Fruit fly (Drosophila melanogaster) whole organism, embryonic: ENCODE results near the gene CG43402.
A peak's percentile ranks its signal among the peaks of the same experiment; 100 is the strongest.

Source experiments
- Adf1 ChIP-seq: fragments of 200-800 bp; sonication (Bioruptor generic); IDR thresholded peaks from 2 replicates; pipeline ENCODE4 v1.3.6; 2022; ENCODE audit warnings: missing biosample characterization, missing genetic modification characterization
- BtbVII ChIP-seq: fragments of 200-800 bp; sonication (Bioruptor generic); optimal IDR thresholded peaks from 3 replicates; lab custom pipeline; 2017; ENCODE audit warnings: missing biosample characterization, mild to moderate bottlenecking, missing genetic modification characterization
- Bteb2 ChIP-seq: fragments of 200-800 bp; sonication (Bioruptor generic); optimal IDR thresholded peaks from 2 replicates; lab custom pipeline; 2016; ENCODE audit warnings: missing biosample characterization, missing genetic modification characterization
- CG10431 ChIP-seq: fragments of 200-800 bp; sonication (Bioruptor generic); optimal IDR thresholded peaks from 3 replicates; lab custom pipeline; 2018; ENCODE audit warnings: missing biosample characterization, mild to moderate bottlenecking, missing genetic modification characterization
- CG10959 ChIP-seq: fragments of 200-800 bp; sonication (Bioruptor generic); IDR thresholded peaks from 2 replicates; pipeline ENCODE4 v1.3.6; 2022; ENCODE audit warnings: missing biosample characterization, missing genetic modification characterization
- CG11723 ChIP-seq: fragments of 200-800 bp; sonication (Bioruptor generic); optimal IDR thresholded peaks from 2 replicates; lab custom pipeline; 2017; ENCODE audit warnings: missing biosample characterization, mild to moderate bottlenecking, missing genetic modification characterization
- CG12071 ChIP-seq: fragments of 200-800 bp; sonication (Bioruptor generic); optimal IDR thresholded peaks from 3 replicates; lab custom pipeline; 2018; ENCODE audit warnings: missing biosample characterization, mild to moderate bottlenecking, missing genetic modification characterization
- CG15479 ChIP-seq: fragments of 200-800 bp; sonication (Bioruptor generic); optimal IDR thresholded peaks from 3 replicates; lab custom pipeline; 2019; ENCODE audit warnings: missing biosample characterization, mild to moderate bottlenecking, missing genetic modification characterization, moderate library complexity
- CG17802 ChIP-seq: fragments of 200-800 bp; sonication (Bioruptor generic); optimal IDR thresholded peaks from 2 replicates; lab custom pipeline; 2018; ENCODE audit warnings: missing biosample characterization, mild to moderate bottlenecking, missing genetic modification characterization, moderate library complexity
- CG1792 ChIP-seq: fragments of 200-800 bp; sonication (Bioruptor generic); optimal IDR thresholded peaks from 2 replicates; lab custom pipeline; 2016; ENCODE audit warnings: missing biosample characterization, missing genetic modification characterization
- CG18599 ChIP-seq: fragments of 200-800 bp; sonication (Bioruptor generic); optimal IDR thresholded peaks from 3 replicates; lab custom pipeline; 2017; ENCODE audit warnings: missing biosample characterization, missing genetic modification characterization, mild to moderate bottlenecking, moderate library complexity, missing genetic modification reagents
- CG2120 ChIP-seq: fragments of 200-800 bp; sonication (Bioruptor generic); optimal IDR thresholded peaks from 3 replicates; lab custom pipeline; 2016; ENCODE audit warnings: missing biosample characterization, missing genetic modification characterization
- CG2202 ChIP-seq: fragments of 200-800 bp; sonication (Bioruptor generic); optimal IDR thresholded peaks from 2 replicates; lab custom pipeline; 2018; ENCODE audit warnings: missing biosample characterization, mild to moderate bottlenecking, missing genetic modification characterization
- CG4404 ChIP-seq: fragments of 200-800 bp; sonication (Bioruptor generic); IDR thresholded peaks from 2 replicates; pipeline ENCODE4 v1.3.6; 2022; ENCODE audit warnings: missing biosample characterization, missing genetic modification characterization
- CG4617 ChIP-seq: fragments of 200-800 bp; sonication (Bioruptor generic); optimal IDR thresholded peaks from 3 replicates; lab custom pipeline; 2016; ENCODE audit warnings: missing biosample characterization, missing genetic modification characterization, borderline replicate concordance
- CG5953 ChIP-seq: fragments of 200-800 bp; sonication (Bioruptor generic); IDR thresholded peaks from 2 replicates; pipeline ENCODE4 v1.3.6; 2022; ENCODE audit warnings: missing biosample characterization, missing genetic modification characterization
- CG6654 ChIP-seq: fragments of 200-800 bp; sonication (Bioruptor generic); optimal IDR thresholded peaks from 2 replicates; lab custom pipeline; 2017; ENCODE audit warnings: missing biosample characterization, mild to moderate bottlenecking, missing genetic modification characterization
- CG6791 ChIP-seq: fragments of 200-800 bp; sonication (Bioruptor generic); IDR thresholded peaks from 3 replicates; pipeline ENCODE4 v1.3.6; 2022; ENCODE audit warnings: missing biosample characterization, missing genetic modification characterization; ENCODE audit not compliant: partially characterized antibody
- CG7271 ChIP-seq: fragments of 200-800 bp; sonication (Bioruptor generic); optimal IDR thresholded peaks from 2 replicates; lab custom pipeline; 2018; ENCODE audit warnings: missing biosample characterization, mild to moderate bottlenecking, missing genetic modification characterization, moderate library complexity
- CG7556 ChIP-seq: fragments of 200-800 bp; sonication (Bioruptor generic); optimal IDR thresholded peaks from 2 replicates; lab custom pipeline; 2017; ENCODE audit warnings: missing biosample characterization, mild to moderate bottlenecking, missing genetic modification characterization
- CG8478 ChIP-seq: fragments of >200 bp; optimal IDR thresholded peaks from 2 replicates; lab custom pipeline; 2018
- CG9876 ChIP-seq: fragments of 200-800 bp; sonication (Bioruptor generic); optimal IDR thresholded peaks from 2 replicates; lab custom pipeline; 2016; ENCODE audit warnings: missing biosample characterization, missing genetic modification characterization
- CHES-1-like ChIP-seq: fragments of 200-800 bp; sonication (Bioruptor generic); optimal IDR thresholded peaks from 2 replicates; lab custom pipeline; 2016; ENCODE audit warnings: missing biosample characterization, missing genetic modification characterization
- Dad ChIP-seq: fragments of 200-800 bp; sonication (Bioruptor generic); optimal IDR thresholded peaks from 3 replicates; lab custom pipeline; 2016; ENCODE audit warnings: missing biosample characterization, missing genetic modification characterization
- Dbx ChIP-seq: fragments of 200-800 bp; sonication (Bioruptor generic); IDR thresholded peaks from 3 replicates; pipeline ENCODE4 v1.3.6; 2022; ENCODE audit warnings: missing biosample characterization, missing genetic modification characterization
- Ets97D ChIP-seq: fragments of 200-800 bp; sonication (Bioruptor generic); optimal IDR thresholded peaks from 3 replicates; lab custom pipeline; 2016; ENCODE audit warnings: missing biosample characterization, missing genetic modification characterization
- Hr39 ChIP-seq: fragments of >200 bp; optimal IDR thresholded peaks from 2 replicates; lab custom pipeline; 2017
- Mad ChIP-seq: fragments of 200-800 bp; sonication (Bioruptor generic); optimal IDR thresholded peaks from 2 replicates; lab custom pipeline; 2016; ENCODE audit warnings: missing biosample characterization, missing genetic modification characterization
- Max ChIP-seq: fragments of 200-800 bp; sonication (Bioruptor generic); optimal IDR thresholded peaks from 2 replicates; lab custom pipeline; 2016; ENCODE audit warnings: missing biosample characterization, mild to moderate bottlenecking, missing genetic modification characterization
- PHDP ChIP-seq: fragments of 200-800 bp; sonication (Bioruptor generic); optimal IDR thresholded peaks from 3 replicates; lab custom pipeline; 2018; ENCODE audit warnings: missing biosample characterization, mild to moderate bottlenecking, missing genetic modification characterization, moderate library complexity
- Ravus ChIP-seq: fragments of 200-800 bp; sonication (Bioruptor generic); IDR thresholded peaks from 2 replicates; pipeline ENCODE4 v1.3.6; 2022; ENCODE audit warnings: missing biosample characterization, missing genetic modification characterization
- Ssrp ChIP-seq: fragments of 200-800 bp; sonication (Bioruptor generic); optimal IDR thresholded peaks from 2 replicates; lab custom pipeline; 2018; ENCODE audit warnings: missing biosample characterization, mild to moderate bottlenecking, missing genetic modification characterization, moderate library complexity
- ab ChIP-seq: fragments of 200-800 bp; sonication (Bioruptor generic); optimal IDR thresholded peaks from 2 replicates; lab custom pipeline; 2016; ENCODE audit warnings: missing biosample characterization, missing genetic modification characterization
- btn ChIP-seq: fragments of 200-800 bp; sonication (Bioruptor generic); optimal IDR thresholded peaks from 2 replicates; lab custom pipeline; 2016; ENCODE audit warnings: missing biosample characterization, missing genetic modification characterization
- dpn ChIP-seq, 2 experiments: fragments of 200-800 bp; sonication (Bioruptor generic); optimal IDR thresholded peaks; 3 replicates each; lab custom pipeline; 2016; ENCODE audit warnings: missing biosample characterization in 2 of 2, missing genetic modification characterization in 2 of 2
- gfzf ChIP-seq: fragments of 200-800 bp; sonication (Bioruptor generic); optimal IDR thresholded peaks from 2 replicates; lab custom pipeline; 2016; ENCODE audit warnings: missing biosample characterization, mild to moderate bottlenecking, missing genetic modification characterization, moderate library complexity
- jumu ChIP-seq: fragments of 200-800 bp; sonication (Bioruptor generic); optimal IDR thresholded peaks from 3 replicates; lab custom pipeline; 2016; ENCODE audit warnings: missing biosample characterization, missing genetic modification characterization
- klu ChIP-seq: fragments of 200-800 bp; sonication (Bioruptor generic); IDR thresholded peaks from 2 replicates; pipeline ENCODE4 v1.3.6; 2022; ENCODE audit warnings: missing biosample characterization, missing genetic modification characterization
- kni ChIP-seq: fragments of 200-800 bp; sonication (Bioruptor generic); optimal IDR thresholded peaks from 3 replicates; lab custom pipeline; 2017; ENCODE audit warnings: mild to moderate bottlenecking, missing biosample characterization, missing genetic modification reagents, missing genetic modification characterization
- lov ChIP-seq, 2 experiments: fragments of 200-800 bp in 1 of 2; fragments of >200 bp in 1 of 2; sonication (Bioruptor generic) in 1 of 2; IDR thresholded peaks in 1 of 2; optimal IDR thresholded peaks in 1 of 2; 2 replicates in 1 of 2; 3 replicates in 1 of 2; pipeline versions ENCODE4 v1.3.6 to Lab custom; 2017 to 2022; ENCODE audit warnings: missing biosample characterization in 1 of 2, missing genetic modification characterization in 1 of 2
- p53 ChIP-seq: fragments of 200-800 bp; sonication (Bioruptor generic); optimal IDR thresholded peaks from 2 replicates; lab custom pipeline; 2016; ENCODE audit warnings: missing biosample characterization, missing genetic modification characterization
- pb ChIP-seq: fragments of 200-800 bp; sonication (Bioruptor generic); optimal IDR thresholded peaks from 3 replicates; lab custom pipeline; 2016; ENCODE audit warnings: missing biosample characterization, missing genetic modification characterization
- peb ChIP-seq: fragments of 200-800 bp; sonication (Bioruptor generic); IDR thresholded peaks from 2 replicates; pipeline ENCODE4 v1.3.6; 2022; ENCODE audit warnings: missing biosample characterization, missing genetic modification characterization
- salm ChIP-seq: fragments of 200-800 bp; sonication (Bioruptor generic); optimal IDR thresholded peaks from 2 replicates; lab custom pipeline; 2018; ENCODE audit warnings: missing biosample characterization, mild to moderate bottlenecking, missing genetic modification characterization
- sd ChIP-seq: fragments of 200-800 bp; sonication (Bioruptor generic); optimal IDR thresholded peaks from 3 replicates; lab custom pipeline; 2018; ENCODE audit warnings: missing biosample characterization, mild to moderate bottlenecking, missing genetic modification characterization, moderate library complexity
- sim ChIP-seq: fragments of 200-800 bp; sonication (Bioruptor generic); IDR thresholded peaks from 2 replicates; pipeline ENCODE4 v1.3.6; 2022; ENCODE audit warnings: missing biosample characterization, missing genetic modification characterization
- sima ChIP-seq: fragments of 200-800 bp; sonication (Bioruptor generic); optimal IDR thresholded peaks from 2 replicates; lab custom pipeline; 2016; ENCODE audit warnings: missing biosample characterization, missing genetic modification characterization
- tll ChIP-seq, 2 experiments: fragments of 200-800 bp in 1 of 2; fragments of >200 bp in 1 of 2; sonication (Bioruptor generic) in 1 of 2; optimal IDR thresholded peaks; 2 replicates each; lab custom pipeline; 2017 to 2019; ENCODE audit warnings: missing biosample characterization in 2 of 2, missing genetic modification characterization in 2 of 2, mild to moderate bottlenecking in 1 of 2, moderate library complexity in 1 of 2
- trem ChIP-seq: fragments of 200-800 bp; optimal IDR thresholded peaks from 3 replicates; lab custom pipeline; 2019; ENCODE audit warnings: missing biosample characterization, mild to moderate bottlenecking, missing genetic modification characterization, moderate library complexity
- trh ChIP-seq: fragments of 200-800 bp; sonication (Bioruptor generic); optimal IDR thresholded peaks from 2 replicates; lab custom pipeline; 2016; ENCODE audit warnings: missing biosample characterization, missing genetic modification characterization
- usp ChIP-seq: fragments of >200 bp; optimal IDR thresholded peaks from 2 replicates; lab custom pipeline; 2017; ENCODE audit warnings: missing biosample characterization, missing genetic modification characterization
- vvl ChIP-seq: fragments of 200-800 bp; sonication (Bioruptor generic); IDR thresholded peaks from 2 replicates; pipeline ENCODE4 v1.3.6; 2022; ENCODE audit warnings: missing biosample characterization, missing genetic modification characterization

Gene CG43402

DNA sequence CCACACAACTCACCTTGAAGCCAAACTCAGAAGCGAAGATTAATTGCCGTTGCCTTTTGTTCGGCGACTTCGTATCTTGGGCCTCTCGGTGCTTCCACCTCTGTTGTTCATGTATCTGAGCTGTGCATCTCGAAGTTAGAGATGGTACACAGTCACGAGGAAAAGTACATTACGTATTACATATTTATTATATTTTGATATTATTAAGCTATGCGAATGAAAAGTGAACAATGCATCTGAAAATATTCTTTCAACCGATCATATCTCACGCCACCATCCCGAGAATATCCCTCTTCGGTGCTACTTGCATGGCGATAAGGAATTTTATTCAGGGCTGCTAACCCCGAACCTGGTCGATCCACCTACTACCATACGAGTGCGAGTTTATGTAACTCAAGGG lies 2.6 kb downstream of the CG43402 start (continued):
- TF ChIP-seq sima (GFP tag; lab: Kevin White, UChicago) (no peak), CG8478 (lab: Kevin White, UChicago) (no peak), CHES-1-like (GFP tag; lab: Kevin White, UChicago) (no peak), CG18599 (GFP tag; lab: Kevin White, UChicago) (peak; percentile 43), CG10959 (peak; percentile 41; the same call in 1 of the 2 replicates), Adf1 (no peak), kni (GFP tag; lab: Kevin White, UChicago) (no peak), CG12071 (GFP tag; lab: Kevin White, UChicago) (no peak), CG6791 (GFP tag; lab: Robert Waterston, UW) (no peak), CG11723 (GFP tag; lab: Kevin White, UChicago) (no peak), Ravus (GFP tag; lab: Robert Waterston, UW) (no peak), CG10431 (GFP tag; lab: Kevin White, UChicago) (no peak), CG5953 (no peak), tll (GFP tag; optimal IDR thresholded peaks at IDR 0.05; lab: Kevin White, UChicago) (no peak), Dad (GFP tag; lab: Kevin White, UChicago) (no peak), Ssrp (tag; lab: Kevin White, UChicago) (peak; percentile 34), peb (GFP tag; lab: Robert Waterston, UW) (no peak), sim (GFP tag; lab: Robert Waterston, UW) (no peak), Hr39 (no peak), ab (no peak), CG7271 (tag; lab: Kevin White, UChicago) (no peak), klu (GFP tag; lab: Robert Waterston, UW) (no peak), pb (GFP tag; lab: Kevin White, UChicago) (no peak), trem (peak; percentile 37), CG2202 (peak; percentile 37), CG1792 (no peak), CG7556 (GFP tag; lab: Kevin White, UChicago) (peak; percentile 44), salm (no peak), Bteb2 (no peak), btn (no peak), usp (no peak), CG17802 (tag; lab: Kevin White, UChicago) (no peak), gfzf (GFP tag; lab: Kevin White, UChicago) (no peak), PHDP (tag; lab: Kevin White, UChicago) (no peak), lov (optimal IDR thresholded peaks at IDR 0.05; lab: Kevin White, UChicago) (no peak), lov (GFP tag; IDR thresholded peaks at IDR 0.05; lab: Robert Waterston, UW) (no peak), vvl (GFP tag; lab: Robert Waterston, UW) (peak; percentile 75), jumu (no peak), trh (GFP tag; lab: Kevin White, UChicago) (no peak), CG4617 (GFP tag; lab: Kevin White, UChicago) (no peak), CG9876 (GFP tag; lab: Kevin White, UChicago) (no peak), Ets97D (GFP tag; lab: Kevin White, UChicago) (no peak), p53 (GFP tag; lab: Kevin White, UChicago) (no peak), BtbVII (GFP tag; lab: Kevin White, UChicago) (no peak), Max (no peak), CG4404 (GFP tag; lab: Robert Waterston, UW) (no peak), Mad (GFP tag; lab: Kevin White, UChicago) (no peak), CG2120 (no peak), sd (tag; lab: Kevin White, UChicago) (no peak), CG6654 (GFP tag; lab: Kevin White, UChicago) (no peak), Dbx (no peak), CG15479 (no peak), dpn (GFP tag; optimal IDR thresholded peaks at IDR 0.05; lab: Kevin White, UChicago) (peak in 1 of 2 experiments; percentile 15)
